Worm (Caenorhabditis elegans): Measurements from ENCODE around the gene F09E5.16.

F09E5.16 gene

DNA sequence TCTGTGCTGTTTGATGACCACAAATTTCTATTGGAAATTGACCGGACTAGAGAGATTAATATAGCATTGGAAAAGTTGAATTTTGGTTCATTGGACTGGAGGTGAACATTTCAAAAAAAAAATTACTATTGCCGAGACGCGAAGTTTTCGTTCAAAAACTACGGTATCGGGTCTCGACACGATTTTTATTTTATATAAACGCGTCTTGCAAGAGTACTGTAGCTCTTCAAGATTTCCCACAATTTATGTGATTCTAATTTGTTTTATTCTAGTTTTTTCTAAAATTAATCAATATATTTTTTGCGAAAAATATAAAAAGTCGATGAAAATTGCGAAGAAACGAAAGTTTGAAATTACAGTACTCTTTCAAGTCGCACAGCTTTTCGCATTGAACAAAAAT lies 5.1 kb upstream of the F09E5.16 start, which contains the start of gene F09E5.12:
Gene F09E5.12, minus strand, starts transcription at position 101 of the 400 bp plus-strand sequence.
- TF ChIP-seq sem-2 (GFP tag; optimal IDR thresholded peaks at IDR 0.05) (no peak), nhr-76 (tag; optimal IDR thresholded peaks at IDR 0.05) (no peak), sptf-1 (tag; optimal IDR thresholded peaks at IDR 0.05) (no peak), elt-3 (tag; optimal IDR thresholded peaks at IDR 0.05) (no peak), lsy-2 (tag; optimal IDR thresholded peaks at IDR 0.05) (no peak), ceh-39 (tag; optimal IDR thresholded peaks at IDR 0.05) (no peak), lin-13 (tag; optimal IDR thresholded peaks at IDR 0.05) (no peak), tbx-8 (GFP tag; optimal IDR thresholded peaks at IDR 0.05) (no peak), ztf-11 (tag; optimal IDR thresholded peaks at IDR 0.05) (no peak), bed-3 (GFP tag; optimal IDR thresholded peaks at IDR 0.05) (no peak), lin-32 (GFP tag; optimal IDR thresholded peaks at IDR 0.05) (no peak), blmp-1 (tag; optimal IDR thresholded peaks at IDR 0.05) (no peak), elt-1 (tag; optimal IDR thresholded peaks at IDR 0.05; ENCODE audit: borderline replicate concordance, insufficient read depth) (no peak), ceh-43 (GFP tag; optimal IDR thresholded peaks at IDR 0.05) (no peak)

DNA sequence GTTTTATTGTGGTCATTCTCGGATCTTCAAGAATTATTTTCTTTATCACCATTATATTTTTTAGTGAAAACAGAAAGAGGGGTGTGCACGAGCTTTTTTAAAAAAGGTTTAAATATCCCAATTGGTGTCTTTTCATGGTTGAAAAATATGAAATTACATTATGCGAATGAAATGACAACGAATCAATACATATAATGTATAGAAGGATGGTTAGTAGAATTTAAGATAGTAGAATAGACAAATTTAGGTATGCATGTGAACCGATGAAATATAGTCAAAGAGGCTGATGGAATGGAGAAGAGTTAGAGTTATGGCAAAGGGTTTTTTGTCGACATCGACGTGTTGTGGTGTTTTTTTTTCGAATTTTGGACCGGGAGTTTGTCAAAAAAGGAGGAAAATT lies 1.0 kb downstream of the F09E5.16 start:
- no peak for TF ChIP-seq mls-2 (tag; optimal IDR thresholded peaks at IDR 0.05)
- TF ChIP-seq tbx-8 (GFP tag; optimal IDR thresholded peaks at IDR 0.05): no peak
- no peak for TF ChIP-seq ztf-11 (tag; optimal IDR thresholded peaks at IDR 0.05)
- no peak for TF ChIP-seq lin-32 (GFP tag; optimal IDR thresholded peaks at IDR 0.05)
- no peak for TF ChIP-seq ham-2 (GFP tag; optimal IDR thresholded peaks at IDR 0.05)

DNA sequence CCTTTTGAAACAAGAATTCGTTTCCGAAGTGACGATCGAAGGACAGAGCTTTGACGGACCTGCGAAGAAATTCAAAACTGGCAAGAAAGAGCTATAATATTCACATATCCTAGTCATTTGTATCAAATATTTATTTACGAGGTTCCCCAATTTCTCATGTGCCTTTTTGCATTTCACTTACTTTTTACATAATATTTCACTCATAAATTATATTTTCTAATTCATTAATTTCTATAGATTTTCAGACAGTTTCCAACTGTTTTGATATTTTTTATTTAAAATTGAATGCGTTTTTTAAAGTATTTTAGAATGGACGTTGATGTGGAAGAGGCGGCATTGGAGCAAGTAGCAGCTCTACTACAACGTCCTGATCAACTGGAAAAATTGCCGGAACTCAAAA lies 6.3 kb downstream of the F09E5.16 start, which contains the start of gene sec-6:
Gene sec-6, plus strand, starts transcription at position 301 of the 400 bp plus-strand sequence.
- no peak for TF ChIP-seq zip-8 (tag; optimal IDR thresholded peaks at IDR 0.05)
- TF ChIP-seq ceh-83 (GFP tag; optimal IDR thresholded peaks at IDR 0.05): no peak
- TF ChIP-seq elt-3 (tag; optimal IDR thresholded peaks at IDR 0.05): no peak
- no peak for TF ChIP-seq elt-1 (tag; optimal IDR thresholded peaks at IDR 0.05; ENCODE audit: borderline replicate concordance, insufficient read depth)
- no peak for TF ChIP-seq hlh-1 (tag; optimal IDR thresholded peaks at IDR 0.05)
- TF ChIP-seq sem-2 (GFP tag; optimal IDR thresholded peaks at IDR 0.05): no peak
- no peak for TF ChIP-seq drap-1 (GFP tag; optimal IDR thresholded peaks at IDR 0.05)
- TF ChIP-seq sptf-1 (tag; optimal IDR thresholded peaks at IDR 0.05): no peak
- no peak for TF ChIP-seq nhr-237 (tag; optimal IDR thresholded peaks at IDR 0.05)

- TF ChIP-seq ceh-43 (GFP tag; optimal IDR thresholded peaks at IDR 0.05): peak; percentile 4
- peak; percentile 48 for TF ChIP-seq ces-1 (GFP tag; optimal IDR thresholded peaks at IDR 0.05)
- TF ChIP-seq lin-13 (tag; optimal IDR thresholded peaks at IDR 0.05): peak; percentile 46
- peak; percentile 4 for TF ChIP-seq hlh-1 (tag; optimal IDR thresholded peaks at IDR 0.05)
- no peak for TF ChIP-seq bed-3 (GFP tag; optimal IDR thresholded peaks at IDR 0.05)
- TF ChIP-seq snpc-4 (tag; optimal IDR thresholded peaks at IDR 0.05): no peak
- no peak for TF ChIP-seq sem-2 (GFP tag; optimal IDR thresholded peaks at IDR 0.05)
- no peak for TF ChIP-seq elt-3 (tag; optimal IDR thresholded peaks at IDR 0.05)
- TF ChIP-seq blmp-1 (tag; optimal IDR thresholded peaks at IDR 0.05): no peak
- TF ChIP-seq unc-62 (GFP tag; optimal IDR thresholded peaks at IDR 0.05): no peak
- TF ChIP-seq ceh-83 (GFP tag; optimal IDR thresholded peaks at IDR 0.05): peak; percentile 43
- peak; percentile 2 for TF ChIP-seq unc-120 (tag; optimal IDR thresholded peaks at IDR 0.05; ENCODE audit: poor library complexity, severe bottlenecking)
- peak; percentile 3 for TF ChIP-seq M03D4.4 (tag; optimal IDR thresholded peaks at IDR 0.05)
- TF ChIP-seq flh-1 (GFP tag; optimal IDR thresholded peaks at IDR 0.05): no peak
- peak; percentile 79 for TF ChIP-seq sptf-1 (tag; optimal IDR thresholded peaks at IDR 0.05)
- peak; percentile 56 for TF ChIP-seq mls-2 (tag; optimal IDR thresholded peaks at IDR 0.05)
- no peak for TF ChIP-seq nhr-28 (tag; optimal IDR thresholded peaks at IDR 0.05)
- no peak for TF ChIP-seq mab-5 (tag; optimal IDR thresholded peaks at IDR 0.05)
- peak; percentile 57 for TF ChIP-seq drap-1 (GFP tag; optimal IDR thresholded peaks at IDR 0.05)
- TF ChIP-seq tbx-8 (GFP tag; optimal IDR thresholded peaks at IDR 0.05): no peak
- peak; percentile 52 for TF ChIP-seq lsy-2 (tag; optimal IDR thresholded peaks at IDR 0.05)
- peak; percentile 1 for TF ChIP-seq ham-2 (GFP tag; optimal IDR thresholded peaks at IDR 0.05)
- no peak for TF ChIP-seq nhr-76 (tag; optimal IDR thresholded peaks at IDR 0.05)
- TF ChIP-seq lin-32 (GFP tag; optimal IDR thresholded peaks at IDR 0.05): no peak
- peak; percentile 31 for TF ChIP-seq nhr-237 (tag; optimal IDR thresholded peaks at IDR 0.05)
- TF ChIP-seq mep-1 (tag; optimal IDR thresholded peaks at IDR 0.05): peak; percentile 67
- TF ChIP-seq ztf-11 (tag; optimal IDR thresholded peaks at IDR 0.05): peak; percentile 2
- peak; percentile 60 for TF ChIP-seq cnd-1 (tag; optimal IDR thresholded peaks at IDR 0.05)
- TF ChIP-seq pha-4 (tag; optimal IDR thresholded peaks at IDR 0.05): peak; percentile 5
Measured at ce11 chrII:5358137-5358745, 7.3 kb downstream of the F09E5.16 start, which contains the start of the genes F09E5.11 and bmy-1. Gene F09E5.11 (minus strand): TSS chrII:5358187. Gene bmy-1 (plus strand): TSS chrII:5358695.
